Fruit fly (Drosophila melanogaster) whole organism, prepupa: ENCODE data around the gene CG13108.

Experiments used
- Blimp-1 ChIP-seq: fragments of 200-800 bp; sonication (Bioruptor generic); optimal IDR thresholded peaks from 3 replicates; lab custom pipeline; 2017; ENCODE audit warnings: missing biosample characterization, missing genetic modification characterization, mild to moderate bottlenecking, moderate library complexity, missing genetic modification reagents
- CG10669 ChIP-seq: fragments of 200-800 bp; sonication (Bioruptor generic); optimal IDR thresholded peaks from 3 replicates; lab custom pipeline; 2018; ENCODE audit warnings: missing biosample characterization, mild to moderate bottlenecking, missing genetic modification characterization, moderate library complexity
- CG11294 ChIP-seq: fragments of 200-800 bp; sonication (Bioruptor generic); IDR thresholded peaks from 2 replicates; pipeline ENCODE4 v1.3.6; 2022; ENCODE audit warnings: missing biosample characterization, missing genetic modification characterization
- CG11762 ChIP-seq: fragments of 200-800 bp; sonication (Bioruptor generic); optimal IDR thresholded peaks from 3 replicates; lab custom pipeline; 2016; ENCODE audit warnings: missing biosample characterization, missing genetic modification characterization; ENCODE audit not compliant: insufficient read depth
- CG11902 ChIP-seq: fragments of 200-800 bp; sonication (Bioruptor generic); optimal IDR thresholded peaks from 3 replicates; lab custom pipeline; 2016; ENCODE audit warnings: missing biosample characterization, missing genetic modification characterization
- CG15336 ChIP-seq: fragments of 200-800 bp; sonication (Bioruptor generic); IDR thresholded peaks from 2 replicates; pipeline ENCODE4 v1.3.6; 2022; ENCODE audit warnings: missing biosample characterization, missing genetic modification characterization
- CG1621 ChIP-seq: fragments of 200-800 bp; sonication (Bioruptor generic); optimal IDR thresholded peaks from 3 replicates; lab custom pipeline; 2018; ENCODE audit warnings: missing biosample characterization, mild to moderate bottlenecking, missing genetic modification characterization
- CG16779 ChIP-seq: fragments of 200-800 bp; sonication (Bioruptor generic); optimal IDR thresholded peaks from 3 replicates; lab custom pipeline; 2017; ENCODE audit warnings: missing biosample characterization, mild to moderate bottlenecking, missing genetic modification characterization
- CG3032 ChIP-seq: fragments of 200-800 bp; optimal IDR thresholded peaks from 2 replicates; lab custom pipeline; 2019; ENCODE audit warnings: missing biosample characterization, mild to moderate bottlenecking, missing genetic modification characterization, moderate library complexity
- CG31627 ChIP-seq: fragments of 200-800 bp; sonication (Bioruptor generic); optimal IDR thresholded peaks from 3 replicates; lab custom pipeline; 2016; ENCODE audit warnings: missing biosample characterization, missing genetic modification characterization
- CG34406 ChIP-seq: fragments of 200-800 bp; sonication (Bioruptor generic); optimal IDR thresholded peaks from 3 replicates; lab custom pipeline; 2016; ENCODE audit warnings: missing biosample characterization, missing genetic modification characterization
- CG3919 ChIP-seq: fragments of 200-800 bp; sonication (Bioruptor generic); optimal IDR thresholded peaks from 3 replicates; lab custom pipeline; 2016; ENCODE audit warnings: missing biosample characterization, missing genetic modification characterization
- CG4318 ChIP-seq: fragments of 200-800 bp; sonication (Bioruptor generic); optimal IDR thresholded peaks from 3 replicates; lab custom pipeline; 2017; ENCODE audit warnings: missing biosample characterization, mild to moderate bottlenecking, missing genetic modification characterization
- CG6163 ChIP-seq: fragments of 200-800 bp; sonication (Bioruptor generic); IDR thresholded peaks from 3 replicates; pipeline ENCODE4 v1.3.6; 2022; ENCODE audit warnings: missing biosample characterization, missing genetic modification characterization
- CG6276 ChIP-seq: fragments of 200-800 bp; sonication (Bioruptor generic); optimal IDR thresholded peaks from 2 replicates; lab custom pipeline; 2017; ENCODE audit warnings: missing biosample characterization, mild to moderate bottlenecking, missing genetic modification characterization
- CG6792 ChIP-seq: fragments of 200-800 bp; sonication (Bioruptor generic); optimal IDR thresholded peaks from 3 replicates; lab custom pipeline; 2016; ENCODE audit warnings: missing biosample characterization, missing genetic modification characterization
- CG6808 ChIP-seq: fragments of 200-800 bp; sonication (Bioruptor generic); optimal IDR thresholded peaks from 3 replicates; lab custom pipeline; 2017; ENCODE audit warnings: missing biosample characterization, missing genetic modification characterization, mild to moderate bottlenecking, moderate library complexity, missing genetic modification reagents
- CG6854 ChIP-seq: fragments of 200-800 bp; sonication (Bioruptor generic); optimal IDR thresholded peaks from 2 replicates; lab custom pipeline; 2017; ENCODE audit warnings: missing biosample characterization, mild to moderate bottlenecking, missing genetic modification characterization
- CG8119 ChIP-seq: fragments of 200-800 bp; sonication (Bioruptor generic); IDR thresholded peaks from 3 replicates; pipeline ENCODE4 v1.3.6; 2022; ENCODE audit warnings: missing biosample characterization, missing genetic modification characterization
- CG8319 ChIP-seq: fragments of 200-800 bp; sonication (Bioruptor generic); optimal IDR thresholded peaks from 3 replicates; lab custom pipeline; 2016; ENCODE audit warnings: missing biosample characterization, missing genetic modification characterization
- CG8632 ChIP-seq: fragments of 200-800 bp; sonication (Bioruptor generic); optimal IDR thresholded peaks from 3 replicates; lab custom pipeline; 2016; ENCODE audit warnings: missing biosample characterization, missing genetic modification characterization
- CG9139 ChIP-seq: fragments of 200-800 bp; sonication (Bioruptor generic); optimal IDR thresholded peaks from 3 replicates; lab custom pipeline; 2017; ENCODE audit warnings: missing biosample characterization, mild to moderate bottlenecking, missing genetic modification characterization
- Eip78C ChIP-seq: fragments of 200-800 bp; sonication (Bioruptor generic); peaks from one replicate; lab custom pipeline; 2016; ENCODE audit warnings: missing biosample characterization, missing genetic modification characterization
- Eip93F ChIP-seq: fragments of 200-800 bp; sonication (Bioruptor generic); optimal IDR thresholded peaks from 2 replicates; lab custom pipeline; 2016; ENCODE audit warnings: missing biosample characterization, mild to moderate bottlenecking, missing genetic modification characterization
- Ets21C ChIP-seq: fragments of 200-800 bp; sonication (Bioruptor generic); optimal IDR thresholded peaks from 3 replicates; lab custom pipeline; 2016; ENCODE audit warnings: missing biosample characterization, missing genetic modification characterization
- Ets96B ChIP-seq: fragments of 200-800 bp; optimal IDR thresholded peaks from 2 replicates; lab custom pipeline; 2019; ENCODE audit warnings: missing biosample characterization, mild to moderate bottlenecking, missing genetic modification characterization, moderate library complexity
- Gug ChIP-seq: fragments of 200-800 bp; sonication (Bioruptor generic); IDR thresholded peaks from 2 replicates; pipeline ENCODE4 v1.3.6; 2022; ENCODE audit warnings: missing biosample characterization, missing genetic modification characterization
- Hr39 ChIP-seq: fragments of 200-800 bp; sonication (Bioruptor generic); optimal IDR thresholded peaks from 2 replicates; lab custom pipeline; 2016; ENCODE audit warnings: missing biosample characterization, missing genetic modification characterization
- Hr4 ChIP-seq: fragments of 200-800 bp; sonication (Bioruptor generic); optimal IDR thresholded peaks from 3 replicates; lab custom pipeline; 2016; ENCODE audit warnings: missing biosample characterization, missing genetic modification characterization
- Lpt ChIP-seq: fragments of 200-800 bp; sonication (Bioruptor generic); optimal IDR thresholded peaks from 3 replicates; lab custom pipeline; 2016; ENCODE audit warnings: missing biosample characterization, missing genetic modification characterization
- Met ChIP-seq: fragments of 200-800 bp; sonication (Bioruptor generic); optimal IDR thresholded peaks from 3 replicates; lab custom pipeline; 2016; ENCODE audit warnings: missing biosample characterization, missing genetic modification characterization
- OdsH ChIP-seq: fragments of 200-800 bp; sonication (Bioruptor generic); optimal IDR thresholded peaks from 3 replicates; lab custom pipeline; 2016; ENCODE audit warnings: missing biosample characterization, missing genetic modification characterization
- Smox ChIP-seq: fragments of 200-800 bp; sonication (Bioruptor generic); optimal IDR thresholded peaks from 3 replicates; lab custom pipeline; 2016; ENCODE audit warnings: missing biosample characterization, missing genetic modification characterization
- Sox102F ChIP-seq: fragments of 200-800 bp; sonication (Bioruptor generic); optimal IDR thresholded peaks from 2 replicates; lab custom pipeline; 2016; ENCODE audit warnings: missing biosample characterization, mild to moderate bottlenecking, missing genetic modification characterization
- Sox14 ChIP-seq: fragments of 200-800 bp; sonication (Bioruptor generic); optimal IDR thresholded peaks from 3 replicates; lab custom pipeline; 2016; ENCODE audit warnings: missing biosample characterization, missing genetic modification characterization
- Sox15 ChIP-seq: fragments of 200-800 bp; sonication (Bioruptor generic); optimal IDR thresholded peaks from 3 replicates; lab custom pipeline; 2016; ENCODE audit warnings: missing biosample characterization, missing genetic modification characterization
- acj6 ChIP-seq: fragments of 200-800 bp; sonication (Bioruptor generic); optimal IDR thresholded peaks from 3 replicates; lab custom pipeline; 2016; ENCODE audit warnings: missing biosample characterization, missing genetic modification characterization
- cyc ChIP-seq: fragments of 200-800 bp; sonication (Bioruptor generic); optimal IDR thresholded peaks from 3 replicates; lab custom pipeline; 2016; ENCODE audit warnings: missing biosample characterization, missing genetic modification characterization
- dac ChIP-seq: fragments of 200-800 bp; sonication (Bioruptor generic); optimal IDR thresholded peaks from 2 replicates; lab custom pipeline; 2017; ENCODE audit warnings: missing biosample characterization, mild to moderate bottlenecking, missing genetic modification characterization
- dsx ChIP-seq: fragments of 200-800 bp; optimal IDR thresholded peaks from 3 replicates; lab custom pipeline; 2019; ENCODE audit warnings: missing biosample characterization, mild to moderate bottlenecking, missing genetic modification characterization, moderate library complexity; ENCODE audit not compliant: poor library complexity, severe bottlenecking
- eg ChIP-seq: fragments of 200-800 bp; sonication (Bioruptor generic); IDR thresholded peaks from 3 replicates; pipeline ENCODE4 v1.3.6; 2022; ENCODE audit warnings: missing biosample characterization, missing genetic modification characterization
- esn ChIP-seq: fragments of 200-800 bp; sonication (Bioruptor generic); optimal IDR thresholded peaks from 2 replicates; lab custom pipeline; 2016; ENCODE audit warnings: missing biosample characterization, mild to moderate bottlenecking, missing genetic modification characterization, moderate library complexity
- fd59A ChIP-seq: fragments of 200-800 bp; sonication (Bioruptor generic); optimal IDR thresholded peaks from 2 replicates; lab custom pipeline; 2017; ENCODE audit warnings: missing biosample characterization, mild to moderate bottlenecking, missing genetic modification characterization, missing genetic modification reagents
- fd85E ChIP-seq: fragments of 200-800 bp; sonication (Bioruptor generic); optimal IDR thresholded peaks from 3 replicates; lab custom pipeline; 2016; ENCODE audit warnings: missing biosample characterization, missing genetic modification characterization
- fkh ChIP-seq: fragments of 200-800 bp; sonication (Bioruptor generic); optimal IDR thresholded peaks from 3 replicates; lab custom pipeline; 2017; ENCODE audit warnings: missing biosample characterization, mild to moderate bottlenecking, missing genetic modification characterization, moderate library complexity
- net ChIP-seq: fragments of 200-800 bp; sonication (Bioruptor generic); optimal IDR thresholded peaks from 3 replicates; lab custom pipeline; 2016; ENCODE audit warnings: missing biosample characterization, missing genetic modification characterization
- pdm3 ChIP-seq: fragments of 200-800 bp; sonication (Bioruptor generic); optimal IDR thresholded peaks from 3 replicates; lab custom pipeline; 2016; ENCODE audit warnings: missing biosample characterization, missing genetic modification characterization
- salr ChIP-seq, 2 experiments: fragments of 200-800 bp; sonication (Bioruptor generic); optimal IDR thresholded peaks; 3 replicates each; lab custom pipeline; 2016 to 2018; ENCODE audit warnings: missing biosample characterization in 2 of 2, missing genetic modification characterization in 2 of 2, mild to moderate bottlenecking in 1 of 2
- ss ChIP-seq, 2 experiments: fragments of 200-800 bp; sonication (Bioruptor generic); optimal IDR thresholded peaks; 2 replicates in 1 of 2; 3 replicates in 1 of 2; lab custom pipeline; 2017 to 2018; ENCODE audit warnings: mild to moderate bottlenecking in 2 of 2, missing biosample characterization in 2 of 2, missing genetic modification characterization in 2 of 2, moderate library complexity in 1 of 2
- svp ChIP-seq: fragments of 200-800 bp; sonication (Bioruptor generic); peaks from one replicate; lab custom pipeline; 2016; ENCODE audit warnings: missing biosample characterization, missing genetic modification characterization
- topi ChIP-seq: fragments of 200-800 bp; sonication (Bioruptor generic); optimal IDR thresholded peaks from 3 replicates; lab custom pipeline; 2016; ENCODE audit warnings: missing biosample characterization, missing genetic modification characterization
- vri ChIP-seq: fragments of 200-800 bp; sonication (Bioruptor generic); optimal IDR thresholded peaks from 3 replicates; lab custom pipeline; 2016; ENCODE audit warnings: missing biosample characterization, mild to moderate bottlenecking, missing genetic modification characterization

CG13108 gene

dm6 chr2L:9133169-9133568 lies 30.9 kb upstream of the CG13108 start:
- TF ChIP-seq Sox15 (GFP tag; lab: Kevin White, UChicago) (no peak), CG11762 (peak; percentile 44), CG6163 (GFP tag; lab: Robert Waterston, UW) (peak; percentile 72; the same call in 2 of the 3 replicates), CG6854 (GFP tag; lab: Kevin White, UChicago) (no peak), dac (no peak), Sox102F (GFP tag; lab: Kevin White, UChicago) (peak; percentile 36), vri (GFP tag; lab: Kevin White, UChicago) (no peak), Ets21C (no peak), pdm3 (GFP tag; lab: Kevin White, UChicago) (peak; percentile 39), dsx (GFP tag; lab: Kevin White, UChicago) (peak; percentile 70), OdsH (peak; percentile 70), topi (GFP tag; lab: Kevin White, UChicago) (peak; percentile 27), CG11294 (no peak), fd85E (no peak), CG6808 (GFP tag; lab: Kevin White, UChicago) (peak; percentile 55), CG34406 (GFP tag; lab: Kevin White, UChicago) (peak; percentile 66), Ets96B (tag; lab: Kevin White, UChicago) (peak; percentile 72), Gug (GFP tag; lab: Robert Waterston, UW) (peak; percentile 38), CG15336 (GFP tag; lab: Robert Waterston, UW) (peak; percentile 82), Smox (GFP tag; lab: Kevin White, UChicago) (peak; percentile 45), Met (GFP tag; lab: Kevin White, UChicago) (peak; percentile 51), CG1621 (tag; lab: Kevin White, UChicago) (peak; percentile 34), net (GFP tag; lab: Kevin White, UChicago) (peak; percentile 55), Blimp-1 (GFP tag; lab: Kevin White, UChicago) (no peak), CG10669 (GFP tag; lab: Kevin White, UChicago) (peak; percentile 55), CG6276 (peak; percentile 38), CG31627 (GFP tag; lab: Kevin White, UChicago) (no peak), CG8319 (GFP tag; lab: Kevin White, UChicago) (peak; percentile 27), CG4318 (peak; percentile 40), CG9139 (GFP tag; lab: Kevin White, UChicago) (peak; percentile 48), CG6792 (GFP tag; lab: Kevin White, UChicago) (peak; percentile 48), cyc (GFP tag; lab: Kevin White, UChicago) (peak; percentile 13), CG8119 (peak; percentile 68), esn (GFP tag; lab: Kevin White, UChicago) (peak; percentile 63), acj6 (GFP tag; lab: Kevin White, UChicago) (peak; percentile 63), CG3032 (peak; percentile 73), svp (GFP tag; lab: Kevin White, UChicago) (peak; percentile 24), eg (peak; percentile 75), fd59A (GFP tag; lab: Kevin White, UChicago) (peak; percentile 15), Hr39 (GFP tag; lab: Kevin White, UChicago) (no peak), Hr4 (GFP tag; lab: Kevin White, UChicago) (peak; percentile 36), Lpt (GFP tag; lab: Kevin White, UChicago) (peak; percentile 22), CG3919 (GFP tag; lab: Kevin White, UChicago) (peak; percentile 71), ss (GFP tag; optimal IDR thresholded peaks at IDR 0.05; lab: Kevin White, UChicago) (peak; percentile 57 to 62), CG8632 (GFP tag; lab: Kevin White, UChicago) (peak; percentile 24), Eip93F (GFP tag; lab: Kevin White, UChicago) (no peak), fkh (GFP tag; lab: Kevin White, UChicago) (no peak), salr (GFP tag; optimal IDR thresholded peaks at IDR 0.05; lab: Kevin White, UChicago) (peak in 1 of 2 experiments; percentile 48), CG11902 (GFP tag; lab: Kevin White, UChicago) (no peak), Sox14 (GFP tag; lab: Kevin White, UChicago) (peak; percentile 12), CG16779 (peak; percentile 40), Eip78C (GFP tag; lab: Kevin White, UChicago) (peak; percentile 91)
